Worm (Caenorhabditis elegans) whole organism, late embryonic: Measurements from ENCODE around the gene lec-11.

ENCODE experiments used
- C38D4.7 ChIP-seq: fragments of 200-800 bp; sonication (Bioruptor generic); optimal IDR thresholded peaks from 2 replicates; lab custom pipeline; 2018; ENCODE audit warnings: mild to moderate bottlenecking, missing genetic modification characterization, moderate library complexity, missing compliant biosample characterization
- F13H6.1 ChIP-seq: sonication (generic microtip); optimal IDR thresholded peaks from 2 replicates; lab custom pipeline; 2016; ENCODE audit warnings: missing genetic modification characterization, missing compliant biosample characterization
- K02D7.2 ChIP-seq: sonication (generic microtip); optimal IDR thresholded peaks from 2 replicates; lab custom pipeline; 2017; ENCODE audit warnings: mild to moderate bottlenecking, missing genetic modification characterization, missing compliant biosample characterization
- K09A11.1 ChIP-seq: sonication (generic microtip); optimal IDR thresholded peaks from 2 replicates; lab custom pipeline; 2017; ENCODE audit warnings: antibody characterized with exemption, mild to moderate bottlenecking, missing genetic modification characterization, missing compliant biosample characterization; ENCODE audit not compliant: insufficient read depth
- T23F11.4 ChIP-seq: fragments of 200-800 bp; sonication (Bioruptor generic); optimal IDR thresholded peaks from 2 replicates; lab custom pipeline; 2018; ENCODE audit warnings: mild to moderate bottlenecking, missing genetic modification characterization, missing compliant biosample characterization
- ahr-1 ChIP-seq: sonication (generic microtip); optimal IDR thresholded peaks from 2 replicates; lab custom pipeline; 2016; ENCODE audit warnings: missing genetic modification characterization, missing compliant biosample characterization
- ceh-14 ChIP-seq: sonication (generic microtip); optimal IDR thresholded peaks from 2 replicates; lab custom pipeline; 2016; ENCODE audit warnings: missing genotype, missing genetic modification characterization, missing compliant biosample characterization
- ceh-19 ChIP-seq: fragments of 200-800 bp; sonication (Bioruptor generic); optimal IDR thresholded peaks from 2 replicates; lab custom pipeline; 2018; ENCODE audit warnings: mild to moderate bottlenecking, missing genetic modification characterization, missing compliant biosample characterization
- ceh-34 ChIP-seq: sonication (generic microtip); optimal IDR thresholded peaks from 2 replicates; lab custom pipeline; 2016; ENCODE audit warnings: mild to moderate bottlenecking, missing genetic modification characterization, missing compliant biosample characterization
- ceh-45 ChIP-seq: fragments of 200-800 bp; sonication (Bioruptor generic); IDR thresholded peaks from 2 replicates; pipeline ENCODE4 v1.3.6; 2022; ENCODE audit warnings: missing genetic modification reagents, missing genetic modification characterization, missing compliant biosample characterization
- ceh-48 ChIP-seq: sonication (generic microtip); optimal IDR thresholded peaks from 2 replicates; lab custom pipeline; 2016; ENCODE audit warnings: missing genetic modification characterization, inconsistent platforms, missing compliant biosample characterization
- ceh-6 ChIP-seq: fragments of 200-800 bp; sonication (Bioruptor generic); optimal IDR thresholded peaks from 2 replicates; lab custom pipeline; 2018; ENCODE audit warnings: mild to moderate bottlenecking, missing genetic modification characterization, missing compliant biosample characterization
- ceh-9 ChIP-seq: sonication (generic microtip); optimal IDR thresholded peaks from 2 replicates; lab custom pipeline; 2016; ENCODE audit warnings: mild to moderate bottlenecking, missing genetic modification characterization, inconsistent platforms, missing compliant biosample characterization
- che-1 ChIP-seq: sonication (generic microtip); optimal IDR thresholded peaks from 2 replicates; lab custom pipeline; 2016; ENCODE audit warnings: mild to moderate bottlenecking, missing genetic modification characterization, missing compliant biosample characterization
- dmd-4 ChIP-seq: sonication (generic microtip); optimal IDR thresholded peaks from 2 replicates; lab custom pipeline; 2016; ENCODE audit warnings: borderline replicate concordance, missing genetic modification characterization, missing compliant biosample characterization
- dve-1 ChIP-seq: sonication (generic microtip); optimal IDR thresholded peaks from 2 replicates; lab custom pipeline; 2017; ENCODE audit warnings: antibody characterized with exemption, mild to moderate bottlenecking, missing genetic modification characterization, missing compliant biosample characterization
- elt-2 ChIP-seq: sonication (generic microtip); optimal IDR thresholded peaks from 2 replicates; lab custom pipeline; 2016; ENCODE audit warnings: missing genetic modification reagents, missing genetic modification characterization, missing compliant biosample characterization
- elt-4 ChIP-seq: sonication (generic microtip); optimal IDR thresholded peaks from 2 replicates; lab custom pipeline; 2016; ENCODE audit warnings: missing genetic modification characterization, missing compliant biosample characterization
- ets-4 ChIP-seq: sonication (generic microtip); optimal IDR thresholded peaks from 2 replicates; lab custom pipeline; 2016; ENCODE audit warnings: missing genetic modification characterization, missing compliant biosample characterization
- fax-1 ChIP-seq: sonication (generic microtip); optimal IDR thresholded peaks from 2 replicates; lab custom pipeline; 2016; ENCODE audit warnings: missing genotype, missing genetic modification characterization, missing compliant biosample characterization
- fkh-10 ChIP-seq: fragments of 150-350 bp; optimal IDR thresholded peaks from 2 replicates; lab custom pipeline; 2014; ENCODE audit warnings: missing biosample characterization, missing genetic modification reagents, missing genetic modification characterization
- gmeb-2 ChIP-seq: sonication (generic microtip); optimal IDR thresholded peaks from 2 replicates; lab custom pipeline; 2016; ENCODE audit warnings: missing genetic modification characterization, inconsistent platforms, missing compliant biosample characterization
- hlh-13 ChIP-seq: fragments of 200-800 bp; sonication (Bioruptor generic); optimal IDR thresholded peaks from 2 replicates; lab custom pipeline; 2018; ENCODE audit warnings: mild to moderate bottlenecking, missing genetic modification characterization, missing compliant biosample characterization
- hlh-15 ChIP-seq: sonication (generic microtip); optimal IDR thresholded peaks from 2 replicates; lab custom pipeline; 2016; ENCODE audit warnings: missing genetic modification characterization, missing compliant biosample characterization
- hlh-30 ChIP-seq: sonication (generic microtip); optimal IDR thresholded peaks from 2 replicates; lab custom pipeline; 2017; ENCODE audit warnings: antibody characterized with exemption, missing genetic modification characterization, missing compliant biosample characterization; ENCODE audit not compliant: insufficient read depth
- hlh-6 ChIP-seq: sonication (generic microtip); optimal IDR thresholded peaks from 2 replicates; lab custom pipeline; 2016; ENCODE audit warnings: missing genotype, missing genetic modification characterization, missing compliant biosample characterization
- lim-6 ChIP-seq: sonication (generic microtip); optimal IDR thresholded peaks from 2 replicates; lab custom pipeline; 2016; ENCODE audit warnings: missing genetic modification characterization, missing compliant biosample characterization
- lin-11 ChIP-seq: fragments of 200-800 bp; sonication (Bioruptor generic); optimal IDR thresholded peaks from 2 replicates; lab custom pipeline; 2018; ENCODE audit warnings: mild to moderate bottlenecking, missing genetic modification characterization, missing compliant biosample characterization
- madf-2 ChIP-seq: sonication (generic microtip); optimal IDR thresholded peaks from 2 replicates; lab custom pipeline; 2017; ENCODE audit warnings: missing genetic modification characterization, missing compliant biosample characterization
- mec-3 ChIP-seq: sonication (generic microtip); optimal IDR thresholded peaks from 2 replicates; lab custom pipeline; 2016; ENCODE audit warnings: borderline replicate concordance, missing genetic modification characterization, missing compliant biosample characterization
- nhr-11 ChIP-seq: fragments of 150-350 bp; optimal IDR thresholded peaks from 2 replicates; lab custom pipeline; 2014; ENCODE audit warnings: missing biosample characterization, missing genetic modification characterization
- nhr-232 ChIP-seq: sonication (generic microtip); optimal IDR thresholded peaks from 2 replicates; lab custom pipeline; 2016; ENCODE audit warnings: missing genetic modification characterization, missing compliant biosample characterization
- npax-4 ChIP-seq: sonication (generic microtip); optimal IDR thresholded peaks from 2 replicates; lab custom pipeline; 2016; ENCODE audit warnings: missing genetic modification characterization, missing compliant biosample characterization
- odd-2 ChIP-seq: sonication (generic microtip); optimal IDR thresholded peaks from 2 replicates; lab custom pipeline; 2017; ENCODE audit warnings: antibody characterized with exemption, mild to moderate bottlenecking, missing genetic modification characterization, missing compliant biosample characterization
- pag-3 ChIP-seq: sonication (generic microtip); optimal IDR thresholded peaks from 2 replicates; lab custom pipeline; 2016; ENCODE audit warnings: missing compliant biosample characterization, missing genetic modification characterization, borderline replicate concordance
- pat-9 ChIP-seq: fragments of 200-800 bp; sonication (Bioruptor generic); optimal IDR thresholded peaks from 2 replicates; lab custom pipeline; 2018; ENCODE audit warnings: mild to moderate bottlenecking, missing genetic modification characterization, moderate library complexity, missing compliant biosample characterization
- pax-1 ChIP-seq: fragments of 150-350 bp; optimal IDR thresholded peaks from 2 replicates; lab custom pipeline; 2014; ENCODE audit warnings: missing biosample characterization, missing genetic modification characterization
- pha-2 ChIP-seq: sonication (generic microtip); optimal IDR thresholded peaks from 2 replicates; lab custom pipeline; 2017; ENCODE audit warnings: mild to moderate bottlenecking, missing genetic modification characterization, missing compliant biosample characterization
- pha-4 ChIP-seq: fragments of 150-350 bp; optimal IDR thresholded peaks from 2 replicates; lab custom pipeline; 2018; ENCODE audit warnings: missing biosample characterization, missing genetic modification reagents, missing genetic modification characterization
- pqm-1 ChIP-seq: sonication (generic microtip); optimal IDR thresholded peaks from 2 replicates; lab custom pipeline; 2016; ENCODE audit warnings: missing genetic modification characterization, missing compliant biosample characterization
- pros-1 ChIP-seq: fragments of 150-350 bp; optimal IDR thresholded peaks from 2 replicates; lab custom pipeline; 2014; ENCODE audit warnings: missing biosample characterization, missing genetic modification reagents, missing genetic modification characterization
- ref-2 ChIP-seq: sonication (generic microtip); optimal IDR thresholded peaks from 2 replicates; lab custom pipeline; 2016; ENCODE audit warnings: missing genetic modification characterization, missing compliant biosample characterization
- rnt-1 ChIP-seq: sonication (generic microtip); optimal IDR thresholded peaks from 2 replicates; lab custom pipeline; 2016; ENCODE audit warnings: missing genetic modification characterization, missing compliant biosample characterization
- sox-2 ChIP-seq: fragments of 200-800 bp; sonication (Bioruptor generic); IDR thresholded peaks from 2 replicates; pipeline ENCODE4 v1.3.6; 2022; ENCODE audit warnings: missing genetic modification reagents, missing genetic modification characterization, missing compliant biosample characterization
- syd-9 ChIP-seq: sonication (generic microtip); optimal IDR thresholded peaks from 2 replicates; lab custom pipeline; 2016; ENCODE audit warnings: mild to moderate bottlenecking, missing genetic modification characterization, moderate library complexity, missing compliant biosample characterization
- tbx-2 ChIP-seq: sonication (generic microtip); optimal IDR thresholded peaks from 2 replicates; lab custom pipeline; 2016; ENCODE audit warnings: missing genetic modification characterization, missing compliant biosample characterization
- ttx-3 ChIP-seq: sonication (generic microtip); optimal IDR thresholded peaks from 2 replicates; lab custom pipeline; 2016; ENCODE audit warnings: missing genetic modification reagents, missing genetic modification characterization, missing compliant biosample characterization
- unc-3 ChIP-seq, 2 experiments: fragments of 200-800 bp in 1 of 2; sonication (Bioruptor generic) in 1 of 2; sonication (generic microtip) in 1 of 2; conservative IDR thresholded peaks in 1 of 2; optimal IDR thresholded peaks in 1 of 2; 2 replicates each; pipeline versions ENCODE4 v1.3.6 to Lab custom; 2016 to 2022; ENCODE audit warnings: missing compliant biosample characterization in 2 of 2, missing genetic modification characterization in 2 of 2, missing genetic modification reagents in 1 of 2
- unc-86 ChIP-seq: sonication (generic microtip); optimal IDR thresholded peaks from 2 replicates; lab custom pipeline; 2016; ENCODE audit warnings: missing genetic modification characterization, missing compliant biosample characterization
- zip-5 ChIP-seq: sonication (generic microtip); optimal IDR thresholded peaks from 2 replicates; lab custom pipeline; 2016; ENCODE audit warnings: missing genetic modification characterization, missing compliant biosample characterization

lec-11 gene

DNA sequence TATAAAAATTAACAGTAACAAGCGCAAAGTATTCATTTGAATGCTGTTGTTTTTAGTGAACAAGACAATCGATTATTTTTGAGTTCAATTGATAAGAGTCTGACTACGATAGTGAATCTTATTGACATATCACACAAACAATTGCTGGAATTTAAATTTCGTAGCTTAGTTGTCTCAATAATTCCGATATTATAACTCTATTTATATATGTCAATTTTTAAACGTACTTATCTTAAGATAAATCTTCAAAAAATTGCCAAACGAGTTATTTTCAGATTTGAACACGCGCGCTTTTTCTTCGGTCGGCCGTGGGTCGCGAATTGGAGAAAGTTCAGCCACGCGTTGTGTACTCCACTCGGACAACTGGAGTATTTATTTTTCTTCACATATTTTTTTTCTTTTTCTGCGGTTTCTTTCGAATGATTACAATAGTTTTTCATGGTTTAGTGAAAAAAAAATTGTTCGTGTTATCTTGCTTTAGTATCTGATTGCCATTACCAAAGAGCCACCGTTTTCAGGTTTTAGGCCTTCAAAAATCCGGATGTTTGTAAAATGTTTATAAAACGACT is 41.8 kb upstream of the lec-11 start, which contains the start of the genes cest-5.1 and C01B10.9 (continued):
- TF ChIP-seq pqm-1 = no peak
- TF ChIP-seq T23F11.4 (GFP tag; lab: Kevin White, UChicago) = no peak
- TF ChIP-seq C38D4.7 (GFP tag; lab: Kevin White, UChicago) = no peak
- TF ChIP-seq dve-1 = no peak
- no peak for TF ChIP-seq gmeb-2 (tag; lab: Kevin White, UChicago)
- TF ChIP-seq lin-11 (tag; lab: Kevin White, UChicago) = no peak
- TF ChIP-seq che-1 (tag; lab: Kevin White, UChicago) = no peak
- TF ChIP-seq pha-2 (tag; lab: Kevin White, UChicago) = peak; percentile 6
- TF ChIP-seq hlh-30 (tag; lab: Kevin White, UChicago) = no peak
- no peak for TF ChIP-seq K09A11.1 (tag; lab: Kevin White, UChicago)
- no peak for TF ChIP-seq npax-4 (tag; lab: Kevin White, UChicago)
- peak; percentile 45 for TF ChIP-seq fax-1 (tag; lab: Kevin White, UChicago)
- no peak for TF ChIP-seq ceh-19 (GFP tag; lab: Kevin White, UChicago)
- peak; percentile 33 for TF ChIP-seq lim-6
- no peak for TF ChIP-seq ceh-9
- TF ChIP-seq sox-2 (GFP tag; lab: Robert Waterston, UW) = no peak
- TF ChIP-seq mec-3 (tag; lab: Kevin White, UChicago) = peak; percentile 60
- TF ChIP-seq pag-3 (tag; lab: Kevin White, UChicago) = no peak
- no peak for TF ChIP-seq hlh-6
- no peak for TF ChIP-seq hlh-15 (tag; lab: Kevin White, UChicago)
- no peak for TF ChIP-seq unc-3 (GFP tag; conservative IDR thresholded peaks at IDR 0.05; lab: Robert Waterston, UW)
- peak; percentile 23 for TF ChIP-seq unc-3 (tag; optimal IDR thresholded peaks at IDR 0.05; lab: Kevin White, UChicago)
- TF ChIP-seq pat-9 (tag; lab: Kevin White, UChicago) = no peak
- TF ChIP-seq ceh-6 (GFP tag; lab: Kevin White, UChicago) = peak; percentile 6
- TF ChIP-seq K02D7.2 = no peak
- no peak for TF ChIP-seq pax-1 (tag; lab: Kevin White, UChicago)
- TF ChIP-seq pros-1 (tag; lab: Kevin White, UChicago) = no peak
- no peak for TF ChIP-seq hlh-13
- TF ChIP-seq syd-9 (tag; lab: Kevin White, UChicago) = no peak
- TF ChIP-seq tbx-2 = peak; percentile 82
- no peak for TF ChIP-seq dmd-4
- no peak for TF ChIP-seq ttx-3 (tag; lab: Kevin White, UChicago)
- no peak for TF ChIP-seq nhr-232 (tag; lab: Kevin White, UChicago)
- TF ChIP-seq fkh-10 = no peak
- TF ChIP-seq F13H6.1 (tag; lab: Kevin White, UChicago) = peak; percentile 58
- no peak for TF ChIP-seq pha-4 (tag; lab: Kevin White, UChicago)
- no peak for TF ChIP-seq ceh-48
- peak; percentile 90 for TF ChIP-seq ets-4 (tag; lab: Kevin White, UChicago)
- TF ChIP-seq ref-2 (tag; lab: Kevin White, UChicago) = no peak
- TF ChIP-seq elt-4 (tag; lab: Kevin White, UChicago) = no peak
- peak; percentile 52 for TF ChIP-seq rnt-1 (tag; lab: Kevin White, UChicago)
- TF ChIP-seq ceh-45 (GFP tag; lab: Robert Waterston, UW) = no peak
- TF ChIP-seq ceh-34 (tag; lab: Kevin White, UChicago) = peak; percentile 64
- no peak for TF ChIP-seq odd-2
- no peak for TF ChIP-seq ahr-1 (tag; lab: Kevin White, UChicago)
- TF ChIP-seq nhr-11 = no peak
- peak; percentile 75 for TF ChIP-seq elt-2
- peak; percentile 74 for TF ChIP-seq zip-5 (tag; lab: Kevin White, UChicago)
- no peak for TF ChIP-seq unc-86 (tag; lab: Kevin White, UChicago)
- no peak for TF ChIP-seq madf-2
- TF ChIP-seq ceh-14 (tag; lab: Kevin White, UChicago) = peak; percentile 68
